Worm (Caenorhabditis elegans) whole organism, early embryonic: ENCODE measurements around the gene C50F4.8.

Experiments
- ama-1 ChIP-seq: fragments of 150-350 bp; optimal IDR thresholded peaks from 2 replicates; lab custom pipeline; 2014
- ets-7 ChIP-seq: sonication (generic microtip); optimal IDR thresholded peaks from 2 replicates; lab custom pipeline; 2016; ENCODE audit warnings: missing genotype, missing genetic modification characterization, missing compliant biosample characterization
- flt-1 ChIP-seq: fragments of 200-800 bp; sonication (Bioruptor generic); IDR thresholded peaks from 2 replicates; pipeline ENCODE4 v1.3.6; 2022; ENCODE audit warnings: missing genetic modification characterization, missing compliant biosample characterization
- hmg-4 ChIP-seq: fragments of 200-800 bp; sonication (Bioruptor generic); optimal IDR thresholded peaks from 2 replicates; lab custom pipeline; 2018; ENCODE audit warnings: mild to moderate bottlenecking, missing genetic modification characterization, missing compliant biosample characterization
- hnd-1 ChIP-seq: sonication (generic microtip); optimal IDR thresholded peaks from 2 replicates; lab custom pipeline; 2016; ENCODE audit warnings: missing genetic modification characterization, missing compliant biosample characterization
- sea-1 ChIP-seq: fragments of 200-800 bp; sonication (Bioruptor generic); conservative IDR thresholded peaks from 2 replicates; pipeline ENCODE4 v1.3.6; 2022; ENCODE audit warnings: missing genetic modification characterization, missing compliant biosample characterization
- tbx-37 ChIP-seq: fragments of 200-800 bp; sonication (Bioruptor generic); conservative IDR thresholded peaks from 2 replicates; pipeline ENCODE4 v1.3.6; 2022; ENCODE audit warnings: missing genetic modification reagents, missing genetic modification characterization, missing compliant biosample characterization

ce11 chrV:9506931-9507330 lies 11.7 kb downstream of the C50F4.8 start:
- TF ChIP-seq ama-1 (lab: Kevin White, UChicago) (no peak), tbx-37 (GFP tag; lab: Robert Waterston, UW) (no peak), sea-1 (GFP tag; lab: Robert Waterston, UW) (no peak), hmg-4 (GFP tag; lab: Kevin White, UChicago) (no peak), flt-1 (GFP tag; lab: Robert Waterston, UW) (no peak), hnd-1 (tag; lab: Kevin White, UChicago) (no peak), ets-7 (tag; lab: Kevin White, UChicago) (no peak)
